Worm (Caenorhabditis elegans): ENCODE results near the gene T24B8.7.

The T24B8.7 gene

DNA sequence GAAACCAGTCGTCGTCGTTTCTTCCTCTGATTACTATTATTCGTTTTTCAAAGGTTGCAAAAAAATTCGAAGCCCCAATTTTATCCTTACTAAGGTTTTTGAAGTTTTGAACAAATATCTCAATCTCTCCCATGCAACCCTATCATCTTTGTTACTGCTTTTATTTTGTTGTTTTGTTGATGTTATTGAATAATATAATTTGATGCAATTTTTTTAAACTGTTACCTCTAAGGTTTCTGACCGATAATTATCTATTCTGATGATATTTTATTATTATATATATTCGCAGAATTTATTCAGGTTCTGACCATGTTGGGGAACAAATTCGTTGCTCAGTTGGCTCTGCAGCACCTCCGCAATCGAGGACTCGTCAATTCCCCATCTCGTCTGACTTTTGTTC, 57.4 kb downstream of the T24B8.7 start, which contains the start of gene ndub-2:
ndub-2 (plus strand) TSS at position 301 of the 400 bp plus-strand sequence.
- TF ChIP-seq cog-1 (tag; optimal IDR thresholded peaks at IDR 0.05) = no peak
- no peak for TF ChIP-seq flt-1 (GFP tag; IDR thresholded peaks at IDR 0.05)
- TF ChIP-seq ztf-29 (GFP tag; IDR thresholded peaks at IDR 0.05) = no peak
- TF ChIP-seq med-1 (GFP tag; optimal IDR thresholded peaks at IDR 0.05; ENCODE audit: insufficient read depth) = no peak
- no peak for TF ChIP-seq tab-1 (GFP tag; IDR thresholded peaks at IDR 0.05)
- TF ChIP-seq T22C8.4 (GFP tag; IDR thresholded peaks at IDR 0.05) = no peak
- no peak for TF ChIP-seq klf-2 (GFP tag; conservative IDR thresholded peaks at IDR 0.05)
- no peak for TF ChIP-seq ztf-23 (GFP tag; IDR thresholded peaks at IDR 0.05)
- TF ChIP-seq ref-1 (GFP tag; conservative IDR thresholded peaks at IDR 0.05) = no peak

DNA sequence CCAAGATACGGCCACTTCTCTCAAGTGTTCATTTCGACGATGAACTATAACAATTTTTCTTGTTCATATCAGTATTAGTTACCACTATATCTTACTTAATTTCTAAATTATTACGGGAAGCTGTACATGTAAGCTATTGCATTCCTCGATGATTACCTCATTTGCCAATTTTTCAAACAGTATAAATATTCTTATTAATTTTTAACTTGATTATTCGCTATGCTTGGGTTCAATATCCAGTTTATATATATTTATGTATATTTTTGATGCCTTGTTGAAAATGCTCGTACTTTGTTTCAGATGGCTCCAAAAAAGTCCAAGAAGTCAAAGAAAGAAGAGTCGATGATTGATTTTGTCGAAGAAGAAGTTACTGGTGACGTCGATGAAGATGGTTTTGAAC, 59.1 kb downstream of the T24B8.7 start, which contains the start of gene F44G4.1:
F44G4.1 (plus strand) TSS at position 301 of the 400 bp plus-strand sequence.
- TF ChIP-seq ztf-23 (GFP tag; IDR thresholded peaks at IDR 0.05) (no peak), med-1 (GFP tag; optimal IDR thresholded peaks at IDR 0.05; ENCODE audit: insufficient read depth) (no peak), cog-1 (tag; optimal IDR thresholded peaks at IDR 0.05) (no peak), T22C8.4 (GFP tag; IDR thresholded peaks at IDR 0.05) (no peak), tab-1 (GFP tag; IDR thresholded peaks at IDR 0.05) (no peak), flt-1 (GFP tag; IDR thresholded peaks at IDR 0.05) (no peak), klf-2 (GFP tag; conservative IDR thresholded peaks at IDR 0.05) (no peak), ztf-29 (GFP tag; IDR thresholded peaks at IDR 0.05) (no peak), ref-1 (GFP tag; conservative IDR thresholded peaks at IDR 0.05) (no peak)

DNA sequence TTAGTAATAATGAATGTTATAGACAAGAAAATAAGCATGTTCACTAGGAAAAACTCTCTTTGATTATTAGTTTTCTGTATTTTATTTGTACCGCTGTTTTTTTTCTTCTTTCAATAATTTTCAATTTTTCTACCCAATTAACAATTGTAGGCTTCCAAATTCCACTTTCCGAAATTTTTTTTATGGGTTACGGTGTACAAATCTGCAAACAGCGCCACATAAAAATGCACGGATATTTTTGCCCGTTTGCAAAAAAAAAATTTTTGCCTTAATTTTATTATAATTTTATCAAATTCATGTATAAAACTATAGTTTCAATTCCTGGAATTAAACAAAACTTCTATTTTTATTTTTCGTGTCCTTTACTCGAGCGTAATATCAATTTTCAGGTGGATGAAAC, 60.7 kb downstream of the T24B8.7 start, which contains the start of gene ooc-5:
ooc-5 (plus strand) TSS at position 381 of the 400 bp plus-strand sequence.
- no peak for TF ChIP-seq cog-1 (tag; optimal IDR thresholded peaks at IDR 0.05)
- no peak for TF ChIP-seq flt-1 (GFP tag; IDR thresholded peaks at IDR 0.05)
- TF ChIP-seq ztf-23 (GFP tag; IDR thresholded peaks at IDR 0.05) = no peak
- TF ChIP-seq tab-1 (GFP tag; IDR thresholded peaks at IDR 0.05) = no peak
- no peak for TF ChIP-seq ztf-29 (GFP tag; IDR thresholded peaks at IDR 0.05)
- no peak for TF ChIP-seq med-1 (GFP tag; optimal IDR thresholded peaks at IDR 0.05; ENCODE audit: insufficient read depth)
- no peak for TF ChIP-seq ref-1 (GFP tag; conservative IDR thresholded peaks at IDR 0.05)
- no peak for TF ChIP-seq klf-2 (GFP tag; conservative IDR thresholded peaks at IDR 0.05)
- TF ChIP-seq T22C8.4 (GFP tag; IDR thresholded peaks at IDR 0.05) = no peak

DNA sequence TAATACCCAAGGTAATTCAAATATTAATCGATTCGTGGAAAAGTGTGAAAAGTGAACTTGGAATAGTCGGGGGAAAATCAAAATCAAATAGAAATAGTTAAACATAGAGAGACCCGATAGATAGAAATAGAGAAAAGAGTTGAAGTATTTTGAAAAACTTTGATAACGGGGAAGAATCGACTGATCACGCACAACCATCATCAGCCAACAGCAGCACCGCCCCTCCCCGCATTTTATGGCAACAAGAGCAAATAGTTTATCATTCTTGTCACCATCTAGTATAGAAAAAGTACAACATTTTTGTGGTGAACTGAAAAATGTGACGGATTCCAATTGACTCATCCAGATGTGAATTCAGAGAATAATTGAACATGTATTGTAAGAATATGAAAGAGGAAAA, 61.9 kb downstream of the T24B8.7 start:
- no peak for TF ChIP-seq med-1 (GFP tag; optimal IDR thresholded peaks at IDR 0.05; ENCODE audit: insufficient read depth)
- TF ChIP-seq cog-1 (tag; optimal IDR thresholded peaks at IDR 0.05) = no peak
- TF ChIP-seq ztf-29 (GFP tag; IDR thresholded peaks at IDR 0.05) = no peak
- no peak for TF ChIP-seq tab-1 (GFP tag; IDR thresholded peaks at IDR 0.05)
- TF ChIP-seq T22C8.4 (GFP tag; IDR thresholded peaks at IDR 0.05) = no peak
- no peak for TF ChIP-seq ref-1 (GFP tag; conservative IDR thresholded peaks at IDR 0.05)
- TF ChIP-seq klf-2 (GFP tag; conservative IDR thresholded peaks at IDR 0.05) = no peak
- TF ChIP-seq flt-1 (GFP tag; IDR thresholded peaks at IDR 0.05) = no peak
- TF ChIP-seq ztf-23 (GFP tag; IDR thresholded peaks at IDR 0.05) = no peak
